Fruit fly (Drosophila melanogaster): Measurements from ENCODE around the gene Neurl4.

dm6 chr3L:14004041-14004407 is 45.7 kb downstream of the Neurl4 start:
- TF ChIP-seq CG5204 (GFP tag; optimal IDR thresholded peaks at IDR 0.05) (no peak), CG12768 (GFP tag; optimal IDR thresholded peaks at IDR 0.05) (no peak), tj (GFP tag; optimal IDR thresholded peaks at IDR 0.05) (peak; percentile 69), CG33017 (tag; optimal IDR thresholded peaks at IDR 0.05) (peak; percentile 41), kay (GFP tag; ENCODE audit: borderline replicate concordance) (no peak), CG7101 (tag; optimal IDR thresholded peaks at IDR 0.05) (peak; percentile 35), Clk (GFP tag; optimal IDR thresholded peaks at IDR 0.05) (no peak), CG11617 (GFP tag; optimal IDR thresholded peaks at IDR 0.05) (peak; percentile 23), CG14711 (tag; optimal IDR thresholded peaks at IDR 0.05) (no peak), ovo (GFP tag; optimal IDR thresholded peaks at IDR 0.05) (no peak), Crg-1 (GFP tag; optimal IDR thresholded peaks at IDR 0.05) (no peak)

Data from whole organism, adult.